Fruit fly (Drosophila melanogaster): ENCODE results near the gene CG11911.

Gene CG11911

DNA sequence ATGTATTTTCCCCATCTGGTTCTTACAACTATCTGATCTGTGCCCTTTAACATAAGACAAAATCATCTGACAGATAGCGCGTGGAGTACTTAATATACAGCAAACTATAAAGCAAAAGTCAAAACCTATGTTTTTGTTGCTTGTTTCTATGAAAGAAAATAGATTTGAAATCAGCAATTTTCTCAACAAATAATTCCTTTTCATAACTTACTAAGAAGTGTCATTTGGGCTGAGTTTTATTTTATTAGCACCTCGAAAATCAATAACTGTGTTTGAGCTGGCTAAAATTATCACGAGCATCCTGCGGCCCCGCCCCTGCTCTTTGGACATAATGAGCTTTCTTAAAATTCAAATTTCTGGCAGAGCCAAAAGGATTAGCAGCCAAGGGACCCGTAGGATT lies 11.2 kb upstream of the CG11911 start, which contains the start of gene CG31921:
TSS of gene CG31921 (minus strand) at position 101 of the 400 bp plus-strand sequence.
- TF ChIP-seq pdm3 (GFP tag; optimal IDR thresholded peaks at IDR 0.05) (no peak), Hr39 (GFP tag; optimal IDR thresholded peaks at IDR 0.05) (no peak), CG11294 (GFP tag; IDR thresholded peaks at IDR 0.05) (no peak), Hr38 (GFP tag; optimal IDR thresholded peaks at IDR 0.05) (no peak)

DNA sequence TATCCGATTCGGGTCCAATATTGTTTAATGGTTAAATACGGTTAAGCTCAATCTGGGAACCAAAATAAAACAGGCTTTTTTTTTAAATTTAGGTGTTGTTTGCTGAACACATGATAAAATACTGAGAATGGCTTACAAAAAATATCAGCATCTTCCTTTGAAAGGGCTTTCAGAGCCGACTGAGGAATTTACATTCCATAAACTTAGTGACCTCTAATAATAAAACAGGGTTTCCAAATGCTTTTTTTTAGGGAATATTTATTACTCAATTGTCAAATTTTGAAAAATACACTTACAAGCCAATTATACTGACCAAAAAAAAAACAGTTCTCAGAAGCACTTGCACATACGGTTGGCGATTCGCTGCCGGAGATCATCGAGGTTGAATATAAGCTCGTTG lies 8.6 kb upstream of the CG11911 start, which contains the start of gene CG43755:
TSS of gene CG43755 (minus strand) at position 101 of the 400 bp plus-strand sequence.
- TF ChIP-seq CG31627 (GFP tag; optimal IDR thresholded peaks at IDR 0.05), result no peak
- no peak for TF ChIP-seq CG32006 (GFP tag; optimal IDR thresholded peaks at IDR 0.05)

DNA sequence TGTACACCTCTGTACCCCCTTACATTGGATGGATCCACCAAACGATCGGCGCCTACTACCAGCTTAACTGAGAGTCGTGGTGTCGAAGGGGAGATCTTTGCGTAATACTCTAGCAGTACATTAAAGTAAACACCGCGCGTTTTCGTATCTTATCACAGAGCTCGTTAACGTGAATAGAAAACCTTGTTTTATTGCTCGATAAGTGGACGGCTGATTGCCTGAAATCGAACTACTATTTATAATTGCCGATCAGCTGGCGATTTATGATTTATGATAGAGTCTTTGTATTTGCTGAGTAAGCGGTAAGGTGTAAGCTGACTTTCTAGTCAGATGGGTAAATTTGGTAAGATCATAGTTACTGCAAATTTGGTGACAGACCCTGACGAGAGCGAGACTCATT lies 1.9 kb upstream of the CG11911 start:
- TF ChIP-seq CG31627 (GFP tag; optimal IDR thresholded peaks at IDR 0.05) (no peak), fkh (GFP tag; optimal IDR thresholded peaks at IDR 0.05) (no peak), CG8632 (GFP tag; optimal IDR thresholded peaks at IDR 0.05) (no peak), CG9139 (GFP tag; optimal IDR thresholded peaks at IDR 0.05) (no peak), Eip75B (GFP tag; optimal IDR thresholded peaks at IDR 0.05) (no peak), CG10669 (GFP tag; optimal IDR thresholded peaks at IDR 0.05) (no peak), net (GFP tag; optimal IDR thresholded peaks at IDR 0.05) (no peak), Ets96B (tag; optimal IDR thresholded peaks at IDR 0.05) (no peak), CG15336 (GFP tag; IDR thresholded peaks at IDR 0.05) (no peak)

DNA sequence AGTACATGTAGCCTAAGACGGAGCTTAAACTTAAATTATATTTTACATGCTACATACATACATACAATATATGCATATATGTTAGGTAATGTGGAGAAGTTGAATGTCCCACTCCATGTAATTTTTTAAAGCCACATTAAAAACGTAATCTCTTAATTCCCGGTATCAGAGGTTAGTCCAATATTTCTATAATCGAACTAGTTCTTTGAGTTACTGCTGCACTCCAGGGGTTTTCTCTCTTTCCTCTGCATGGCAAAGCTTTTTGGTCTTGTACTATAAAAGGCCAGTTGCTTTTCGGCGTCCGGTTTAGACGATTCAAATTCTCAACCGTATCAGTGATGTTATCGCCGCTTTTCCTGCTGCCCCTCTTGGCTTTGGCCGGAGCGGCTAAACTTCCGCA lies 745 bp upstream of the CG11911 start, which contains the start of gene CG33127:
TSS of gene CG33127 (plus strand) at position 309 of the 400 bp plus-strand sequence.
- no peak for TF ChIP-seq CG3919 (GFP tag; optimal IDR thresholded peaks at IDR 0.05)
- TF ChIP-seq CG8119 (GFP tag; IDR thresholded peaks at IDR 0.05), result no peak
- no peak for TF ChIP-seq svp (GFP tag)
- TF ChIP-seq Ets96B (tag; optimal IDR thresholded peaks at IDR 0.05), result no peak
- no peak for TF ChIP-seq pdm3 (GFP tag; optimal IDR thresholded peaks at IDR 0.05)

DNA sequence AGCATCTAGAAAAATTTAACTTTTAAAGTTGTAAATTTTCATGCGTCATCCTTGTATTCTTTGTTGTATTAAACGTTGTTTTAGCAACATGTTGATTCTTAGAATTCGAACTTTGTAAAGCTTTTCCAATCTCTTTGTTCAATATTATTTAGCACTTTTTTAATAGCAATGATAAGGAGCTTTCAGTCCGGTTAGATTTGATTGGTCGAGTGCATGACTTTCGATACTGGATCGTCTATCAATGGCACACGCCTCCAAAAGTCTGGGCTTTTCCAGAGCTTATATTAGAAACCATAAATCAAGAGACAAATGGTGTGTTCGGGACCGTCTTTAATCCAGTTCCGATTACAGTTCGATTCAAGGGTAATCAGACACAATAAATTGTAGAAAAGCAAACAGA lies 1.3 kb downstream of the CG11911 start:
- TF ChIP-seq Sox15 (GFP tag; optimal IDR thresholded peaks at IDR 0.05), result no peak
- no peak for TF ChIP-seq dsx (GFP tag; optimal IDR thresholded peaks at IDR 0.05; ENCODE audit: poor library complexity, severe bottlenecking)
- TF ChIP-seq Eip78C (GFP tag), result no peak
- TF ChIP-seq CG15336 (GFP tag; IDR thresholded peaks at IDR 0.05), result no peak
- TF ChIP-seq Lpt (GFP tag; optimal IDR thresholded peaks at IDR 0.05), result no peak
- TF ChIP-seq Smox (GFP tag; optimal IDR thresholded peaks at IDR 0.05), result no peak
- no peak for TF ChIP-seq acj6 (GFP tag; optimal IDR thresholded peaks at IDR 0.05)
- no peak for TF ChIP-seq topi (GFP tag; optimal IDR thresholded peaks at IDR 0.05)
- no peak for TF ChIP-seq cyc (GFP tag; optimal IDR thresholded peaks at IDR 0.05)
- TF ChIP-seq spab (GFP tag; optimal IDR thresholded peaks at IDR 0.05), result no peak
- no peak for TF ChIP-seq CG34406 (GFP tag; optimal IDR thresholded peaks at IDR 0.05)

DNA sequence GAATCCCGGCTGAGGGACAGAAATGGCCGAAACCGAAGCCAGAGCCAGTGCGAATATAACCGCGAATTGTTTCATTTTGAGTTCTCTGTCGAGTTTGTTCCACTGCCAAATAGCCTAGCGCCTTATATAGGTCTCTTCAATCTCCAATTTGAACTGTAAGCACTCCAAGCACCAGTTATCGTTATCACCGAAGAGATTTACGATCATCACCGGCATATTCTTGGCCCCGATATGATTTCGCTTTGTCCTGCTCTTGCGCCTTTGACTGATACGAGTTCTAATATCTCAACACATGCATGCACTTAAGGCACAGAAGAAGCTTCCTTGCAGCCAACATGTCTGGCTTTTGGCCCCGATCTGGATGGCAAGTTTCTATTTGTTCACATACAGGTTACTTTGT lies 1.9 kb downstream of the CG11911 start, which contains the start of gene CG11912:
TSS of gene CG11912 (minus strand) at position 101 of the 400 bp plus-strand sequence.
- TF ChIP-seq Eip75B (GFP tag; optimal IDR thresholded peaks at IDR 0.05) (no peak), CG3919 (GFP tag; optimal IDR thresholded peaks at IDR 0.05) (no peak), CG8119 (GFP tag; IDR thresholded peaks at IDR 0.05) (no peak), CG6792 (GFP tag; optimal IDR thresholded peaks at IDR 0.05) (no peak)

DNA sequence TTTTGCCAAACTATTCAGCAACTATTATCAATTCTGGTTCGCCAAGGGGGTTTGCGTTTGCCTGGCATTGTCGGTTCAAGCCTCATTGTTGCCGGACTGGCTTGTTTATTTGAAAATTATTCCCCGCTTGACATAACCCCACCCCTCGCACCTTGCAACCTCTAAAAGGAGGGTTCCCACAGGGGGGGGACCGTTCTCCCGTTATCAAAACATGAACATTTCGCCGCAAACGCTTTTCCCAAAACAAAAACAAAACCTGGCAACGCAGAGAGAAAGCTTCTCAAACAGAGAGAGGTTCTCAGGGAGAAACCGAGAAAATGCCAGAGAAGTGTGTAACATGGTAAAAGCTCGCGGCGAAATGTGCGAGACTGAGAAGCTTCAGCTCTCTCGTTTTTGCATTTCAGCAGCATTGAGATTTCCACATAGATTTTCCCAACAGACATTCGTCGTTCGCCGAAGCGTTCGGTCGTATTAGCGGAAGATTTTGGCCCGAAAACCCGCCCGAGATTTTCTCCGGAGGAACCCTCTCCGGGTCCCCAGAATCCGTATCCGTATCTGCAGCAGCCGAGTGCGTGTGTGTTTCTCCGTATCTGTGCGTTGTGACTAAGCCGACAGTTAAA lies 11.1 kb downstream of the CG11911 start:
- TF ChIP-seq esn (GFP tag; optimal IDR thresholded peaks at IDR 0.05) (no peak), CG8119 (GFP tag; IDR thresholded peaks at IDR 0.05) (0 out of 3 replicates have a peak, but pooled peaks have one; percentile 26), Eip75B (GFP tag; optimal IDR thresholded peaks at IDR 0.05) (no peak), spab (GFP tag; optimal IDR thresholded peaks at IDR 0.05) (no peak), CG8319 (GFP tag; optimal IDR thresholded peaks at IDR 0.05) (no peak), CG15336 (GFP tag; IDR thresholded peaks at IDR 0.05) (peak; percentile 25; the same call in 1 of the 2 replicates), ss (GFP tag; optimal IDR thresholded peaks at IDR 0.05) (no peak), Eip78C (GFP tag) (peak; percentile 39), topi (GFP tag; optimal IDR thresholded peaks at IDR 0.05) (no peak), fd59A (GFP tag; optimal IDR thresholded peaks at IDR 0.05) (no peak), CG3032 (tag; optimal IDR thresholded peaks at IDR 0.05) (no peak), Hr39 (GFP tag; optimal IDR thresholded peaks at IDR 0.05) (no peak), CG10669 (GFP tag; optimal IDR thresholded peaks at IDR 0.05) (no peak), vri (GFP tag; optimal IDR thresholded peaks at IDR 0.05) (no peak), CG34406 (GFP tag; optimal IDR thresholded peaks at IDR 0.05) (no peak), Gug (GFP tag; IDR thresholded peaks at IDR 0.05) (no peak), eg (GFP tag; IDR thresholded peaks at IDR 0.05) (peak; percentile 57; the same call in 1 of the 3 replicates), CG11902 (GFP tag; optimal IDR thresholded peaks at IDR 0.05) (no peak), svp (GFP tag) (peak; percentile 66), fkh (GFP tag; optimal IDR thresholded peaks at IDR 0.05) (peak; percentile 59), Met (GFP tag; optimal IDR thresholded peaks at IDR 0.05) (no peak)
